Fruit fly (Drosophila melanogaster) whole organism, adult: ENCODE data around the gene CG42852.
A peak's percentile ranks its signal among the peaks of the same experiment; 100 is the strongest.

Experiments used
- CG11617 ChIP-seq: fragments of 200-800 bp; sonication (Bioruptor generic); optimal IDR thresholded peaks from 2 replicates; lab custom pipeline; 2017; ENCODE audit warnings: mild to moderate bottlenecking, missing biosample characterization, missing genetic modification reagents, missing genetic modification characterization
- CG12768 ChIP-seq: fragments of 200-800 bp; sonication (Bioruptor generic); optimal IDR thresholded peaks from 2 replicates; lab custom pipeline; 2017; ENCODE audit warnings: missing biosample characterization, missing genetic modification characterization, mild to moderate bottlenecking, moderate library complexity, missing genetic modification reagents
- CG14711 ChIP-seq: fragments of 200-800 bp; sonication (Bioruptor generic); optimal IDR thresholded peaks from 2 replicates; lab custom pipeline; 2018; ENCODE audit warnings: missing biosample characterization, mild to moderate bottlenecking, missing genetic modification characterization, moderate library complexity
- CG1620 ChIP-seq: fragments of 200-800 bp; sonication (Bioruptor generic); optimal IDR thresholded peaks from 2 replicates; lab custom pipeline; 2016; ENCODE audit warnings: missing biosample characterization, missing genetic modification characterization
- CG33017 ChIP-seq: fragments of 200-800 bp; sonication (Bioruptor generic); optimal IDR thresholded peaks from 2 replicates; lab custom pipeline; 2018; ENCODE audit warnings: missing biosample characterization, mild to moderate bottlenecking, missing genetic modification characterization, moderate library complexity
- CG5204 ChIP-seq: fragments of 200-800 bp; sonication (Bioruptor generic); optimal IDR thresholded peaks from 2 replicates; lab custom pipeline; 2016; ENCODE audit warnings: missing biosample characterization, missing genetic modification characterization
- CG7045 ChIP-seq: fragments of 200-800 bp; sonication (Bioruptor generic); optimal IDR thresholded peaks from 2 replicates; lab custom pipeline; 2017; ENCODE audit warnings: missing biosample characterization, mild to moderate bottlenecking, missing genetic modification characterization
- CG7101 ChIP-seq: fragments of 200-800 bp; sonication (Bioruptor generic); optimal IDR thresholded peaks from 2 replicates; lab custom pipeline; 2018; ENCODE audit warnings: missing biosample characterization, mild to moderate bottlenecking, missing genetic modification characterization, moderate library complexity
- Clk ChIP-seq: fragments of 200-800 bp; sonication (Bioruptor generic); optimal IDR thresholded peaks from 2 replicates; lab custom pipeline; 2017; ENCODE audit warnings: missing biosample characterization, missing genetic modification characterization
- Crg-1 ChIP-seq: fragments of 200-800 bp; sonication (Bioruptor generic); optimal IDR thresholded peaks from 2 replicates; lab custom pipeline; 2016; ENCODE audit warnings: missing biosample characterization, missing genetic modification characterization
- Hr96 ChIP-seq: fragments of 200-800 bp; sonication (Bioruptor generic); optimal IDR thresholded peaks from 2 replicates; lab custom pipeline; 2016; ENCODE audit warnings: missing biosample characterization, missing genetic modification characterization
- Mnt ChIP-seq: fragments of 200-800 bp; sonication (Bioruptor generic); optimal IDR thresholded peaks from 2 replicates; lab custom pipeline; 2016; ENCODE audit warnings: missing biosample characterization, mild to moderate bottlenecking, missing genetic modification characterization
- bab1 ChIP-seq: fragments of 200-800 bp; sonication (Bioruptor generic); optimal IDR thresholded peaks from 3 replicates; lab custom pipeline; 2019; ENCODE audit warnings: missing biosample characterization, mild to moderate bottlenecking, missing genetic modification characterization, moderate library complexity
- cic ChIP-seq: fragments of 200-800 bp; sonication (Bioruptor generic); optimal IDR thresholded peaks from 2 replicates; lab custom pipeline; 2017; ENCODE audit warnings: missing biosample characterization, mild to moderate bottlenecking, missing genetic modification characterization, moderate library complexity
- cnc ChIP-seq, 2 experiments: fragments of >200 bp; optimal IDR thresholded peaks; 2 replicates each; lab custom pipeline; 2017
- kay ChIP-seq: fragments of 200-800 bp; sonication (Bioruptor generic); peaks from one replicate; lab custom pipeline; 2016; ENCODE audit warnings: missing biosample characterization, missing genetic modification characterization, borderline replicate concordance
- ovo ChIP-seq: fragments of 200-800 bp; sonication (Bioruptor generic); optimal IDR thresholded peaks from 2 replicates; lab custom pipeline; 2016; ENCODE audit warnings: missing biosample characterization, missing genetic modification characterization
- pad ChIP-seq: fragments of 200-800 bp; sonication (Bioruptor generic); optimal IDR thresholded peaks from 3 replicates; lab custom pipeline; 2017; ENCODE audit warnings: missing biosample characterization, missing genetic modification characterization, mild to moderate bottlenecking, moderate library complexity, missing genetic modification reagents
- tj ChIP-seq: fragments of 200-800 bp; sonication (Bioruptor generic); optimal IDR thresholded peaks from 3 replicates; lab custom pipeline; 2017; ENCODE audit warnings: missing biosample characterization, mild to moderate bottlenecking, missing genetic modification characterization, moderate library complexity
- toe ChIP-seq: fragments of 200-800 bp; sonication (Bioruptor generic); optimal IDR thresholded peaks from 2 replicates; lab custom pipeline; 2016; ENCODE audit warnings: missing biosample characterization, missing genetic modification characterization

The CG42852 gene

dm6 chr3L:16759483-16759882 lies 4.2 kb downstream of the CG42852 start:
- TF ChIP-seq CG7101 (tag; lab: Kevin White, UChicago) (no peak), toe (no peak), kay (GFP tag; lab: Kevin White, UChicago) (no peak), pad (no peak), Clk (GFP tag; lab: Kevin White, UChicago) (no peak), CG11617 (GFP tag; lab: Kevin White, UChicago) (no peak), bab1 (GFP tag; lab: Kevin White, UChicago) (no peak), CG5204 (GFP tag; lab: Kevin White, UChicago) (no peak), CG33017 (no peak), CG12768 (GFP tag; lab: Kevin White, UChicago) (no peak), Mnt (GFP tag; lab: Kevin White, UChicago) (no peak)

- TF ChIP-seq toe (no peak), CG11617 (GFP tag; lab: Kevin White, UChicago) (no peak), Crg-1 (no peak), CG33017 (no peak), kay (GFP tag; lab: Kevin White, UChicago) (no peak), bab1 (GFP tag; lab: Kevin White, UChicago) (no peak), tj (GFP tag; lab: Kevin White, UChicago) (no peak), ovo (GFP tag; lab: Kevin White, UChicago) (no peak), Mnt (GFP tag; lab: Kevin White, UChicago) (no peak), CG5204 (GFP tag; lab: Kevin White, UChicago) (no peak), CG14711 (tag; lab: Kevin White, UChicago) (no peak), CG7101 (tag; lab: Kevin White, UChicago) (no peak), Clk (GFP tag; lab: Kevin White, UChicago) (no peak), pad (no peak), cic (GFP tag; lab: Kevin White, UChicago) (no peak), CG1620 (no peak), Hr96 (GFP tag; lab: Kevin White, UChicago) (no peak), cnc (optimal IDR thresholded peaks at IDR 0.05; lab: Kevin White, UChicago) (no peak), CG12768 (GFP tag; lab: Kevin White, UChicago) (no peak), CG7045 (no peak)
Observed at dm6 chr3L:16760274-16760673, 5.0 kb downstream of the CG42852 start.

- TF ChIP-seq Clk (GFP tag; lab: Kevin White, UChicago) (no peak), CG5204 (GFP tag; lab: Kevin White, UChicago) (no peak), CG12768 (GFP tag; lab: Kevin White, UChicago) (no peak), CG11617 (GFP tag; lab: Kevin White, UChicago) (no peak), CG14711 (tag; lab: Kevin White, UChicago) (no peak), tj (GFP tag; lab: Kevin White, UChicago) (no peak), bab1 (GFP tag; lab: Kevin White, UChicago) (no peak), Crg-1 (no peak), Mnt (GFP tag; lab: Kevin White, UChicago) (no peak), kay (GFP tag; lab: Kevin White, UChicago) (no peak), ovo (GFP tag; lab: Kevin White, UChicago) (no peak), cic (GFP tag; lab: Kevin White, UChicago) (no peak)
Observed at dm6 chr3L:16762203-16762997, 7.1 kb downstream of the CG42852 start.

dm6 chr3L:16765647-16766628 lies 10.6 kb downstream of the CG42852 start, which contains the start of gene Nrt:
Gene Nrt (plus strand): TSS chr3L:16766072.
- no peak for TF ChIP-seq cic (GFP tag; lab: Kevin White, UChicago)
- TF ChIP-seq Mnt (GFP tag; lab: Kevin White, UChicago) = no peak
- TF ChIP-seq tj (GFP tag; lab: Kevin White, UChicago) = no peak
- peak; percentile 28 for TF ChIP-seq CG14711 (tag; lab: Kevin White, UChicago)
- TF ChIP-seq pad = peak; percentile 86
- TF ChIP-seq CG7101 (tag; lab: Kevin White, UChicago) = peak; percentile 53
- peak; percentile 46 for TF ChIP-seq CG7045
- TF ChIP-seq cnc (optimal IDR thresholded peaks at IDR 0.05; lab: Kevin White, UChicago) = no peak
- no peak for TF ChIP-seq CG5204 (GFP tag; lab: Kevin White, UChicago)
- no peak for TF ChIP-seq Crg-1
- TF ChIP-seq toe = no peak
- TF ChIP-seq CG1620 = no peak
- TF ChIP-seq ovo (GFP tag; lab: Kevin White, UChicago) = peak; percentile 10
- peak; percentile 27 for TF ChIP-seq CG12768 (GFP tag; lab: Kevin White, UChicago)
- no peak for TF ChIP-seq Hr96 (GFP tag; lab: Kevin White, UChicago)
- TF ChIP-seq CG33017 = peak; percentile 52
- peak; percentile 51 for TF ChIP-seq bab1 (GFP tag; lab: Kevin White, UChicago)
- TF ChIP-seq kay (GFP tag; lab: Kevin White, UChicago) = no peak
- TF ChIP-seq Clk (GFP tag; lab: Kevin White, UChicago) = no peak
- no peak for TF ChIP-seq CG11617 (GFP tag; lab: Kevin White, UChicago)

dm6 chr3L:16766901-16767300 lies 11.6 kb downstream of the CG42852 start:
- no peak for TF ChIP-seq ovo (GFP tag; lab: Kevin White, UChicago)
- no peak for TF ChIP-seq toe
- TF ChIP-seq cic (GFP tag; lab: Kevin White, UChicago) = no peak
- TF ChIP-seq Hr96 (GFP tag; lab: Kevin White, UChicago) = no peak
- no peak for TF ChIP-seq tj (GFP tag; lab: Kevin White, UChicago)
